Worm (Caenorhabditis elegans) whole organism, L4 larva: Measurements from ENCODE around the gene plp-2.

Experiments
- Y75B8A.6 ChIP-seq: fragments of 200-800 bp; sonication (Bioruptor generic); IDR thresholded peaks from 2 replicates; pipeline ENCODE4 v1.3.6; 2022; ENCODE audit warnings: missing genetic modification reagents, missing genetic modification characterization, missing compliant biosample characterization
- ama-1 ChIP-seq: fragments of 150-350 bp; optimal IDR thresholded peaks from 2 replicates; lab custom pipeline; 2014; ENCODE audit warnings: inconsistent platforms, mixed read lengths
- lir-3 ChIP-seq: sonication (generic microtip); optimal IDR thresholded peaks from 2 replicates; lab custom pipeline; 2016; ENCODE audit warnings: mild to moderate bottlenecking, missing genetic modification characterization, missing compliant biosample characterization
- nhr-237 ChIP-seq: sonication (generic microtip); optimal IDR thresholded peaks from 2 replicates; lab custom pipeline; 2017; ENCODE audit warnings: missing biosample characterization, missing genetic modification characterization
- nhr-28 ChIP-seq: fragments of 150-350 bp; optimal IDR thresholded peaks from 2 replicates; lab custom pipeline; 2014; ENCODE audit warnings: missing biosample characterization, missing genetic modification characterization
- unc-130 ChIP-seq: sonication (generic microtip); optimal IDR thresholded peaks from 2 replicates; lab custom pipeline; 2016; ENCODE audit warnings: missing genetic modification reagents, missing genetic modification characterization, missing compliant biosample characterization
- vab-7 ChIP-seq: fragments of 200-800 bp; sonication (Bioruptor generic); IDR thresholded peaks from 2 replicates; pipeline ENCODE4 v1.3.6; 2022; ENCODE audit warnings: missing genetic modification reagents, missing genetic modification characterization, missing compliant biosample characterization
- ztf-11 ChIP-seq: fragments of 150-350 bp; optimal IDR thresholded peaks from 2 replicates; lab custom pipeline; 2014; ENCODE audit warnings: missing biosample characterization, missing genetic modification characterization

DNA sequence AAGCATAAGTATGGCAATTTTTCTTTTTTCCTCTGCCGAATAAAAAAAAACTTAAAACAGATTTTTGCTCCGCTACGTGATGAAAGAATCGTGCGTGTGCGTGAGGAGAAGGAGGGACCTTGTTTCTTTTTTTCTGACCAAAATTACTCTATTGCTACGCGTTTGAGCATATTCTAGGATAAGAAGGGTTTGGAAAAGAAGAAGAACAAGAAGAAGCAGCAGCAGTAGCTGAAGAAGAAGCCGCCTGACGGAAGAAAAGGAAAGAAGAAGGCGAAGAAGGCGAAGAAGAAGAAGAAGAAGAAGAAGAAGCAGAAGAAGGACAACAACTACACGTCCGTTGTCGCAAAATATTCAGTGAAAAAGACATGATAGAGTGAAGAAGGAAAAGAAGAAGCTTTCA is 33.5 kb upstream of the plp-2 start:
- TF ChIP-seq Y75B8A.6: no peak
- no peak for TF ChIP-seq lir-3
- TF ChIP-seq vab-7 (GFP tag; lab: Robert Waterston, UW): no peak
- no peak for TF ChIP-seq ztf-11
- no peak for TF ChIP-seq nhr-28 (tag; lab: Kevin White, UChicago)
- no peak for TF ChIP-seq nhr-237 (tag; lab: Kevin White, UChicago)
- no peak for TF ChIP-seq ama-1
- no peak for TF ChIP-seq unc-130
